Worm (Caenorhabditis elegans) whole organism, mixed stage, embryonic: ENCODE measurements around the gene fbxb-107.

Experiments
- M03D4.4 ChIP-seq: sonication (generic microtip); optimal IDR thresholded peaks from 2 replicates; lab custom pipeline; 2017; ENCODE audit warnings: mild to moderate bottlenecking, missing genetic modification characterization, missing compliant biosample characterization
- blmp-1 ChIP-seq: fragments of 150-350 bp; optimal IDR thresholded peaks from 2 replicates; lab custom pipeline; 2014; ENCODE audit warnings: missing biosample characterization, missing genetic modification characterization
- ceh-39 ChIP-seq: fragments of 150-350 bp; optimal IDR thresholded peaks from 2 replicates; lab custom pipeline; 2014; ENCODE audit warnings: missing biosample characterization, missing genetic modification characterization
- ceh-43 ChIP-seq: fragments of 200-800 bp; sonication (Bioruptor generic); optimal IDR thresholded peaks from 2 replicates; lab custom pipeline; 2018; ENCODE audit warnings: mild to moderate bottlenecking, missing genetic modification characterization, moderate library complexity, missing compliant biosample characterization
- ceh-83 ChIP-seq: fragments of 200-800 bp; sonication (Bioruptor generic); optimal IDR thresholded peaks from 2 replicates; lab custom pipeline; 2018; ENCODE audit warnings: mild to moderate bottlenecking, missing genetic modification characterization, missing compliant biosample characterization
- ces-1 ChIP-seq: fragments of 150-350 bp; optimal IDR thresholded peaks from 2 replicates; lab custom pipeline; 2014; ENCODE audit warnings: missing biosample characterization, missing genetic modification reagents, missing genetic modification characterization
- cnd-1 ChIP-seq: fragments of 200-800 bp; sonication (Bioruptor generic); optimal IDR thresholded peaks from 2 replicates; lab custom pipeline; 2018; ENCODE audit warnings: mild to moderate bottlenecking, missing genetic modification characterization, missing compliant biosample characterization
- drap-1 ChIP-seq: fragments of 200-800 bp; sonication (Bioruptor generic); optimal IDR thresholded peaks from 3 replicates; lab custom pipeline; 2018; ENCODE audit warnings: mild to moderate bottlenecking, missing genetic modification characterization, missing compliant biosample characterization
- elt-1 ChIP-seq: sonication (generic microtip); optimal IDR thresholded peaks from 2 replicates; lab custom pipeline; 2017; ENCODE audit warnings: missing genetic modification characterization, mild to moderate bottlenecking, missing compliant biosample characterization, antibody characterized with exemption, moderate library complexity, borderline replicate concordance; ENCODE audit not compliant: insufficient read depth
- flh-1 ChIP-seq: fragments of 200-800 bp; sonication (Bioruptor generic); optimal IDR thresholded peaks from 2 replicates; lab custom pipeline; 2018; ENCODE audit warnings: mild to moderate bottlenecking, missing genetic modification characterization, moderate library complexity, missing compliant biosample characterization
- ham-2 ChIP-seq: fragments of 200-800 bp; sonication (Bioruptor generic); optimal IDR thresholded peaks from 2 replicates; lab custom pipeline; 2018; ENCODE audit warnings: mild to moderate bottlenecking, missing genetic modification characterization, missing compliant biosample characterization
- hlh-1 ChIP-seq: fragments of 150-350 bp; optimal IDR thresholded peaks from 2 replicates; lab custom pipeline; 2014; ENCODE audit warnings: missing biosample characterization, missing genetic modification reagents, missing genetic modification characterization
- lin-32 ChIP-seq: fragments of 200-800 bp; sonication (Bioruptor generic); optimal IDR thresholded peaks from 2 replicates; lab custom pipeline; 2018; ENCODE audit warnings: mild to moderate bottlenecking, missing genetic modification characterization, missing compliant biosample characterization
- lsy-2 ChIP-seq: fragments of 150-350 bp; optimal IDR thresholded peaks from 2 replicates; lab custom pipeline; 2014; ENCODE audit warnings: missing biosample characterization, missing genetic modification characterization
- mab-5 ChIP-seq: fragments of 150-350 bp; optimal IDR thresholded peaks from 2 replicates; lab custom pipeline; 2014; ENCODE audit warnings: missing biosample characterization, missing genetic modification characterization
- mep-1 ChIP-seq: fragments of 150-350 bp; optimal IDR thresholded peaks from 2 replicates; lab custom pipeline; 2017; ENCODE audit warnings: missing biosample characterization, missing genetic modification reagents, missing genetic modification characterization, inconsistent platforms
- mls-2 ChIP-seq: sonication (generic microtip); optimal IDR thresholded peaks from 2 replicates; lab custom pipeline; 2016; ENCODE audit warnings: mild to moderate bottlenecking, missing genetic modification characterization, moderate library complexity, missing compliant biosample characterization
- nhr-12 ChIP-seq: fragments of 150-350 bp; optimal IDR thresholded peaks from 2 replicates; lab custom pipeline; 2014; ENCODE audit warnings: missing biosample characterization, missing genetic modification characterization
- nhr-2 ChIP-seq: fragments of 150-350 bp; optimal IDR thresholded peaks from 2 replicates; lab custom pipeline; 2014; ENCODE audit warnings: missing biosample characterization, missing genetic modification characterization
- nhr-237 ChIP-seq: fragments of 150-350 bp; optimal IDR thresholded peaks from 2 replicates; lab custom pipeline; 2014; ENCODE audit warnings: missing biosample characterization, missing genetic modification characterization
- pha-4 ChIP-seq: fragments of 150-350 bp; optimal IDR thresholded peaks from 2 replicates; lab custom pipeline; 2018; ENCODE audit warnings: missing biosample characterization, missing genetic modification reagents, missing genetic modification characterization
- sem-2 ChIP-seq: fragments of 200-800 bp; sonication (Bioruptor generic); optimal IDR thresholded peaks from 2 replicates; lab custom pipeline; 2018; ENCODE audit warnings: mild to moderate bottlenecking, missing genetic modification characterization, missing compliant biosample characterization
- snpc-4 ChIP-seq: fragments of 150-350 bp; optimal IDR thresholded peaks from 2 replicates; lab custom pipeline; 2014; ENCODE audit warnings: missing biosample characterization, missing genetic modification characterization
- sptf-1 ChIP-seq: sonication (generic microtip); optimal IDR thresholded peaks from 2 replicates; lab custom pipeline; 2017; ENCODE audit warnings: mild to moderate bottlenecking, missing genetic modification characterization, moderate library complexity, missing compliant biosample characterization
- unc-120 ChIP-seq: sonication (generic microtip); optimal IDR thresholded peaks from 2 replicates; lab custom pipeline; 2017; ENCODE audit warnings: missing genetic modification characterization, missing compliant biosample characterization; ENCODE audit not compliant: poor library complexity, severe bottlenecking
- unc-62 ChIP-seq: fragments of 150-350 bp; optimal IDR thresholded peaks from 2 replicates; lab custom pipeline; 2014; ENCODE audit warnings: missing biosample characterization, missing genetic modification reagents, missing genetic modification characterization
- zip-8 ChIP-seq: fragments of 150-350 bp; optimal IDR thresholded peaks from 2 replicates; lab custom pipeline; 2014; ENCODE audit warnings: missing biosample characterization, missing genetic modification characterization
- ztf-11 ChIP-seq: fragments of 150-350 bp; optimal IDR thresholded peaks from 2 replicates; lab custom pipeline; 2014; ENCODE audit warnings: missing biosample characterization, missing genetic modification characterization

The fbxb-107 gene

ce11 chrII:2779253-2779652 lies 20.7 kb downstream of the fbxb-107 start, which contains the start of gene F08D12.3:
F08D12.3 (plus strand) TSS chrII:2779553.
- TF ChIP-seq zip-8 (no peak), unc-120 (tag; lab: Kevin White, UChicago) (no peak), lin-32 (no peak), mep-1 (tag; lab: Kevin White, UChicago) (no peak), elt-1 (tag; lab: Kevin White, UChicago) (no peak), flh-1 (GFP tag; lab: Kevin White, UChicago) (no peak), ham-2 (GFP tag; lab: Kevin White, UChicago) (no peak), M03D4.4 (tag; lab: Kevin White, UChicago) (no peak)

- TF ChIP-seq cnd-1 (tag; lab: Kevin White, UChicago) = no peak
- TF ChIP-seq nhr-2 (tag; lab: Kevin White, UChicago) = no peak
- TF ChIP-seq nhr-237 (tag; lab: Kevin White, UChicago) = no peak
- no peak for TF ChIP-seq lsy-2 (tag; lab: Kevin White, UChicago)
- TF ChIP-seq mab-5 = no peak
- no peak for TF ChIP-seq sem-2
- no peak for TF ChIP-seq ceh-39 (tag; lab: Kevin White, UChicago)
- TF ChIP-seq ham-2 (GFP tag; lab: Kevin White, UChicago) = no peak
- no peak for TF ChIP-seq unc-120 (tag; lab: Kevin White, UChicago)
- TF ChIP-seq drap-1 (GFP tag; lab: Kevin White, UChicago) = no peak
- no peak for TF ChIP-seq ztf-11 (tag; lab: Kevin White, UChicago)
- no peak for TF ChIP-seq lin-32
- no peak for TF ChIP-seq hlh-1
- no peak for TF ChIP-seq blmp-1 (tag; lab: Kevin White, UChicago)
- no peak for TF ChIP-seq ceh-83
- no peak for TF ChIP-seq pha-4 (tag; lab: Kevin White, UChicago)
- no peak for TF ChIP-seq ces-1 (GFP tag; lab: Kevin White, UChicago)
- TF ChIP-seq nhr-12 = no peak
- TF ChIP-seq mls-2 (tag; lab: Kevin White, UChicago) = no peak
Observed at ce11 chrII:2780804-2781203, 22.2 kb downstream of the fbxb-107 start.

- TF ChIP-seq snpc-4 (tag; lab: Kevin White, UChicago) (no peak), unc-62 (GFP tag; lab: Kevin White, UChicago) (no peak)
- TF ChIP-seq, all 35 proteins: peak for 0
Observed at ce11 chrII:2781355-2781754, 22.8 kb downstream of the fbxb-107 start, which contains the start of gene F08D12.2. F08D12.2 (plus strand) TSS chrII:2781655.

ce11 chrII:2783380-2783779 lies 24.8 kb downstream of the fbxb-107 start:
- TF ChIP-seq ceh-83 (no peak), ceh-43 (no peak), drap-1 (GFP tag; lab: Kevin White, UChicago) (no peak), lsy-2 (tag; lab: Kevin White, UChicago) (no peak), sem-2 (no peak), ces-1 (GFP tag; lab: Kevin White, UChicago) (no peak)

- no peak for TF ChIP-seq blmp-1 (tag; lab: Kevin White, UChicago)
- TF ChIP-seq drap-1 (GFP tag; lab: Kevin White, UChicago) = no peak
- TF ChIP-seq mep-1 (tag; lab: Kevin White, UChicago) = no peak
- TF ChIP-seq ztf-11 (tag; lab: Kevin White, UChicago) = no peak
- no peak for TF ChIP-seq unc-62 (GFP tag; lab: Kevin White, UChicago)
- TF ChIP-seq M03D4.4 (tag; lab: Kevin White, UChicago) = no peak
Observed at ce11 chrII:2785787-2786186, 27.2 kb downstream of the fbxb-107 start.

- TF ChIP-seq unc-120 (tag; lab: Kevin White, UChicago) (peak; percentile 7), mls-2 (tag; lab: Kevin White, UChicago) (no peak), sptf-1 (tag; lab: Kevin White, UChicago) (no peak), lsy-2 (tag; lab: Kevin White, UChicago) (peak; percentile 10), nhr-12 (no peak), ztf-11 (tag; lab: Kevin White, UChicago) (no peak), pha-4 (tag; lab: Kevin White, UChicago) (peak; percentile 45)
- TF ChIP-seq, all 35 proteins: peak for 3
Observed at ce11 chrII:2787031-2787512, 28.5 kb downstream of the fbxb-107 start, which contains the start of the genes F08D12.12 and srpa-72. F08D12.12 (minus strand) TSS chrII:2787081. srpa-72 (plus strand) TSS chrII:2787481.
